Fruit fly (Drosophila melanogaster) S2 (cell line): ENCODE measurements around the gene CecA2.
A peak's percentile ranks its signal among the peaks of the same experiment; 100 is the strongest.

Source experiments
- CG8478 ChIP-seq: fragments of >200 bp; optimal IDR thresholded peaks from 2 replicates; lab custom pipeline; 2018
- CTCF ChIP-seq, 2 experiments: fragments of >200 bp; optimal IDR thresholded peaks; 2 replicates each; lab custom pipeline; 2018

- TF ChIP-seq CTCF (optimal IDR thresholded peaks at IDR 0.05; lab: Kevin White, UChicago) (peak; percentile 17 to 19), CG8478 (lab: Kevin White, UChicago) (no peak)
Observed at dm6 chr3R:30195606-30196049, 16.3 kb upstream of the CecA2 start.
